Worm (Caenorhabditis elegans) whole organism, young adult: ENCODE data around the gene clec-202.

Source experiments
- F22D6.2 ChIP-seq: sonication (generic microtip); optimal IDR thresholded peaks from 2 replicates; lab custom pipeline; 2016; ENCODE audit warnings: mild to moderate bottlenecking, missing genetic modification characterization, missing compliant biosample characterization
- Y79H2A.3 ChIP-seq: fragments of 200-800 bp; sonication (Bioruptor generic); conservative IDR thresholded peaks from 2 replicates; pipeline ENCODE4 v1.3.6; 2022; ENCODE audit warnings: missing genetic modification reagents, missing genetic modification characterization, missing compliant biosample characterization
- madf-10 ChIP-seq: sonication (generic microtip); optimal IDR thresholded peaks from 2 replicates; lab custom pipeline; 2016; ENCODE audit warnings: mild to moderate bottlenecking, missing genetic modification characterization, missing compliant biosample characterization
- snpc-3.4 ChIP-seq: sonication (generic microtip); optimal IDR thresholded peaks from 2 replicates; lab custom pipeline; 2017; ENCODE audit warnings: missing genetic modification characterization, mild to moderate bottlenecking, missing compliant biosample characterization, antibody characterized with exemption, moderate library complexity, missing genotype, missing genetic modification reagents

- no peak for TF ChIP-seq snpc-3.4 (tag; lab: Kevin White, UChicago)
- no peak for TF ChIP-seq Y79H2A.3 (GFP tag; lab: Robert Waterston, UW)
- TF ChIP-seq madf-10 = no peak
- no peak for TF ChIP-seq F22D6.2 (tag; lab: Kevin White, UChicago)
Measured at ce11 chrIV:17406119-17406518, 44.9 kb downstream of the clec-202 start.
